Fruit fly (Drosophila melanogaster): ENCODE results near the gene CG17272.

CG17272 gene

dm6 chr3R:20832689-20833524 is 8.9 kb upstream of the CG17272 start, which contains the start of gene Synd (continued):
- TF ChIP-seq B-H1 (GFP tag; IDR thresholded peaks at IDR 0.05) = no peak
- TF ChIP-seq otp (GFP tag; IDR thresholded peaks at IDR 0.05) = 0 out of 3 replicates have a peak, but pooled peaks have one; percentile 15
- peak; percentile 82 for TF ChIP-seq CG34376 (GFP tag; optimal IDR thresholded peaks at IDR 0.05)
- TF ChIP-seq crol (GFP tag; IDR thresholded peaks at IDR 0.05) = 0 out of 2 replicates have a peak, but pooled peaks have one; percentile 26
- no peak for TF ChIP-seq pnt (GFP tag; optimal IDR thresholded peaks at IDR 0.05)
- TF ChIP-seq tll (GFP tag; optimal IDR thresholded peaks at IDR 0.05) = no peak
- TF ChIP-seq Dfd (GFP tag; optimal IDR thresholded peaks at IDR 0.05) = no peak
- no peak for TF ChIP-seq dm (GFP tag; optimal IDR thresholded peaks at IDR 0.05)
- TF ChIP-seq CG14965 (GFP tag; optimal IDR thresholded peaks at IDR 0.05; ENCODE audit: borderline replicate concordance) = no peak
- peak; percentile 54 for TF ChIP-seq CG12769 (tag; optimal IDR thresholded peaks at IDR 0.05)
- no peak for TF ChIP-seq peb (GFP tag; IDR thresholded peaks at IDR 0.05)
- peak; percentile 38 for TF ChIP-seq Hmr (GFP tag; optimal IDR thresholded peaks at IDR 0.05)
- no peak for TF ChIP-seq CG12299 (tag; optimal IDR thresholded peaks at IDR 0.05)
- no peak for TF ChIP-seq Atf3 (GFP tag; optimal IDR thresholded peaks at IDR 0.05)
- TF ChIP-seq HmgZ (tag; optimal IDR thresholded peaks at IDR 0.05) = peak; percentile 28
- no peak for TF ChIP-seq ash1 (GFP tag; optimal IDR thresholded peaks at IDR 0.05)
- TF ChIP-seq CG15479 (GFP tag; optimal IDR thresholded peaks at IDR 0.05) = peak; percentile 26
- TF ChIP-seq CoRest (tag; optimal IDR thresholded peaks at IDR 0.05) = no peak
- peak; percentile 85 for TF ChIP-seq CG9797 (GFP tag; optimal IDR thresholded peaks at IDR 0.05)
- no peak for TF ChIP-seq CG31224 (GFP tag; IDR thresholded peaks at IDR 0.05)
- TF ChIP-seq CG13296 (GFP tag; optimal IDR thresholded peaks at IDR 0.05) = peak; percentile 62
- TF ChIP-seq CG12659 (GFP tag; optimal IDR thresholded peaks at IDR 0.05) = peak; percentile 44
- no peak for TF ChIP-seq NfI (GFP tag; optimal IDR thresholded peaks at IDR 0.05)
- peak; percentile 18; the same call in 1 of the 2 replicates for TF ChIP-seq amos (GFP tag; IDR thresholded peaks at IDR 0.05; ENCODE audit: partially characterized antibody)
- peak; percentile 23; the same call in 1 of the 2 replicates for TF ChIP-seq lmd (GFP tag; IDR thresholded peaks at IDR 0.05)
- no peak for TF ChIP-seq CG5953 (GFP tag; IDR thresholded peaks at IDR 0.05)
- TF ChIP-seq Deaf1 (tag; optimal IDR thresholded peaks at IDR 0.05) = peak; percentile 68
- 0 out of 2 replicates have a peak, but pooled peaks have one; percentile 6 for TF ChIP-seq vvl (GFP tag; IDR thresholded peaks at IDR 0.05)
- TF ChIP-seq CG11696 (GFP tag; IDR thresholded peaks at IDR 0.05) = no peak
- TF ChIP-seq CG2712 (tag; optimal IDR thresholded peaks at IDR 0.05) = peak; percentile 11
- TF ChIP-seq CG6689 (GFP tag; IDR thresholded peaks at IDR 0.05) = 0 out of 2 replicates have a peak, but pooled peaks have one; percentile 17
- peak; percentile 32 for TF ChIP-seq CG10267 (tag; optimal IDR thresholded peaks at IDR 0.05)
- peak; percentile 6 for TF ChIP-seq CG10979 (tag; optimal IDR thresholded peaks at IDR 0.05)
- no peak for TF ChIP-seq Asciz (GFP tag; optimal IDR thresholded peaks at IDR 0.05)
- TF ChIP-seq nom (GFP tag; optimal IDR thresholded peaks at IDR 0.05) = peak; percentile 48
- TF ChIP-seq dmrt99B (tag; optimal IDR thresholded peaks at IDR 0.05) = no peak
- TF ChIP-seq cwo (GFP tag; optimal IDR thresholded peaks at IDR 0.05) = peak; percentile 35
- peak; percentile 31 for TF ChIP-seq CrebB (tag; optimal IDR thresholded peaks at IDR 0.05)
- peak; percentile 49 for TF ChIP-seq Meics (GFP tag; optimal IDR thresholded peaks at IDR 0.05)
- TF ChIP-seq Dip2 (GFP tag; IDR thresholded peaks at IDR 0.05) = no peak
- peak; percentile 35 for TF ChIP-seq HLH54F (GFP tag; optimal IDR thresholded peaks at IDR 0.05)
- peak; percentile 28 for TF ChIP-seq grn (GFP tag; optimal IDR thresholded peaks at IDR 0.05)
- no peak for TF ChIP-seq dimm (GFP tag; IDR thresholded peaks at IDR 0.05)
- TF ChIP-seq unpg (GFP tag; optimal IDR thresholded peaks at IDR 0.05) = no peak
- TF ChIP-seq Sin3A (optimal IDR thresholded peaks at IDR 0.05) = peak; percentile 23
- no peak for TF ChIP-seq ase (GFP tag; IDR thresholded peaks at IDR 0.05)
- TF ChIP-seq CG2199 (GFP tag; IDR thresholded peaks at IDR 0.05) = no peak
- TF ChIP-seq CG9727 (GFP tag; optimal IDR thresholded peaks at IDR 0.05) = no peak
- no peak for TF ChIP-seq Gsc (GFP tag; IDR thresholded peaks at IDR 0.05)
